Worm (Caenorhabditis elegans) whole organism, L1 larva: ENCODE results near the gene F29B9.5.

ENCODE experiments used
- blmp-1 ChIP-seq: fragments of 150-350 bp; optimal IDR thresholded peaks from 2 replicates; lab custom pipeline; 2014; ENCODE audit warnings: missing biosample characterization, missing genetic modification characterization
- ceh-82 ChIP-seq, 3 experiments: fragments of 150-350 bp in 1 of 3; sonication (generic microtip) in 2 of 3; optimal IDR thresholded peaks; 2 replicates each; lab custom pipeline; 2014 to 2017; ENCODE audit warnings: missing biosample characterization in 3 of 3, missing genetic modification characterization in 3 of 3
- ces-1 ChIP-seq: fragments of 150-350 bp; optimal IDR thresholded peaks from 2 replicates; lab custom pipeline; 2014; ENCODE audit warnings: missing biosample characterization, missing genetic modification reagents, missing genetic modification characterization
- hlh-17 ChIP-seq: fragments of 200-800 bp; sonication (Bioruptor generic); optimal IDR thresholded peaks from 2 replicates; lab custom pipeline; 2018; ENCODE audit warnings: missing genetic modification characterization, mild to moderate bottlenecking, missing compliant biosample characterization, moderate library complexity, borderline replicate concordance
- nhr-11 ChIP-seq: fragments of 150-350 bp; optimal IDR thresholded peaks from 2 replicates; lab custom pipeline; 2014; ENCODE audit warnings: missing biosample characterization, missing genetic modification characterization
- nhr-19 ChIP-seq: fragments of 200-800 bp; sonication (Bioruptor generic); conservative IDR thresholded peaks from 2 replicates; pipeline ENCODE4 v1.3.6; 2022; ENCODE audit warnings: missing genetic modification characterization, missing compliant biosample characterization
- nhr-28 ChIP-seq: fragments of 150-350 bp; optimal IDR thresholded peaks from 2 replicates; lab custom pipeline; 2014; ENCODE audit warnings: missing biosample characterization, missing genetic modification characterization
- pag-3 ChIP-seq: sonication (generic microtip); optimal IDR thresholded peaks from 2 replicates; lab custom pipeline; 2017; ENCODE audit warnings: missing genetic modification characterization, mild to moderate bottlenecking, missing compliant biosample characterization, antibody characterized with exemption, borderline replicate concordance; ENCODE audit not compliant: insufficient read depth
- sup-37 ChIP-seq: fragments of 200-800 bp; sonication (Bioruptor generic); optimal IDR thresholded peaks from 2 replicates; lab custom pipeline; 2018; ENCODE audit warnings: mild to moderate bottlenecking, missing genetic modification characterization, missing compliant biosample characterization
- zip-4 ChIP-seq: fragments of 200-800 bp; sonication (Bioruptor generic); optimal IDR thresholded peaks from 2 replicates; lab custom pipeline; 2018; ENCODE audit warnings: mild to moderate bottlenecking, missing genetic modification characterization, moderate library complexity, missing compliant biosample characterization

DNA sequence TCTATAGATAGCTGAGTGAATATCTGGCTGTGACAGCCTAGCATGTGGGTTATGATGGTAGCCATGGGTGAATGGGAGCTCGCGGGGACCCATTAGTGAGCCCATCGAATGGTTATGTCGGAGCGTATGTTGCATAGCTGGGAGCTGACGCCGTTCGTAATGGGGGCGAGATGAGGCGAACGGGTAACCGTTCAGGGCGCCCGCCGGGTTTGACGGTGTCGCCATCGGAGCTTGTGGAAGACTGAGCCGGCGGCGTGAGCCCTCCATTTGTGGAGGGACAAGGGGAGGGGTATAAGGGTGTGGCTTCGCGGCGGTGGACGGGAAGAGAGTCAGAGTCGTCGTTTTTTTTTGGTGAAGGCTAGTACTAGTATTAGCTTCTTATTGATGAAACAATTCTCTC, 28.4 kb upstream of the F29B9.5 start:
- TF ChIP-seq nhr-19 (GFP tag; lab: Robert Waterston, UW): no peak
- no peak for TF ChIP-seq hlh-17 (GFP tag; lab: Kevin White, UChicago)
- no peak for TF ChIP-seq ces-1 (GFP tag; lab: Kevin White, UChicago)
- TF ChIP-seq zip-4 (GFP tag; lab: Kevin White, UChicago): no peak
- TF ChIP-seq pag-3 (tag; lab: Kevin White, UChicago): no peak
- TF ChIP-seq ceh-82 (tag; optimal IDR thresholded peaks at IDR 0.05; lab: Kevin White, UChicago): no peak
- TF ChIP-seq blmp-1 (tag; lab: Kevin White, UChicago): no peak
- no peak for TF ChIP-seq nhr-28
- no peak for TF ChIP-seq sup-37 (GFP tag; lab: Kevin White, UChicago)
- TF ChIP-seq nhr-11 (tag; lab: Kevin White, UChicago): no peak
